Fruit fly (Drosophila melanogaster): ENCODE results near the gene CG15347.

- TF ChIP-seq usp (GFP tag; optimal IDR thresholded peaks at IDR 0.05), result no peak
- no peak for TF ChIP-seq EcR (GFP tag; optimal IDR thresholded peaks at IDR 0.05)
- no peak for TF ChIP-seq psq (optimal IDR thresholded peaks at IDR 0.05)
- TF ChIP-seq pan (optimal IDR thresholded peaks at IDR 0.05), result no peak
Observed at dm6 chrX:8437285-8438110, 23.2 kb downstream of the CG15347 start, which contains the start of gene Miga.
